Worm (Caenorhabditis elegans) whole organism, young adult: ENCODE results near the gene dcs-1.

Experiments
- C17E4.6 ChIP-seq: fragments of 200-800 bp; sonication (Bioruptor generic); IDR thresholded peaks from 2 replicates; pipeline ENCODE4 v1.3.6; 2022; ENCODE audit warnings: missing genetic modification reagents, missing genetic modification characterization, missing compliant biosample characterization
- F10E7.11 ChIP-seq: sonication (generic microtip); optimal IDR thresholded peaks from 2 replicates; lab custom pipeline; 2017; ENCODE audit warnings: mild to moderate bottlenecking, missing genetic modification characterization, moderate library complexity, missing compliant biosample characterization
- F23B12.7 ChIP-seq: sonication (generic microtip); optimal IDR thresholded peaks from 2 replicates; lab custom pipeline; 2017; ENCODE audit warnings: missing genetic modification characterization, mild to moderate bottlenecking, missing compliant biosample characterization, antibody characterized with exemption, moderate library complexity; ENCODE audit not compliant: insufficient read depth
- F52B5.7 ChIP-seq: sonication (generic microtip); optimal IDR thresholded peaks from 2 replicates; lab custom pipeline; 2016; ENCODE audit warnings: mild to moderate bottlenecking, missing genetic modification characterization, missing compliant biosample characterization
- Y67H2A.10 ChIP-seq: fragments of 200-800 bp; sonication (Bioruptor generic); conservative IDR thresholded peaks from 2 replicates; pipeline ENCODE4 v1.3.6; 2022; ENCODE audit warnings: missing genetic modification reagents, missing genetic modification characterization, missing compliant biosample characterization
- ceh-58 ChIP-seq: fragments of 200-800 bp; sonication (Bioruptor generic); IDR thresholded peaks from 2 replicates; pipeline ENCODE4 v1.3.6; 2022; ENCODE audit warnings: missing genetic modification characterization, missing compliant biosample characterization
- dpff-1 ChIP-seq: sonication (generic microtip); optimal IDR thresholded peaks from 2 replicates; lab custom pipeline; 2017; ENCODE audit warnings: mild to moderate bottlenecking, missing genetic modification characterization, missing compliant biosample characterization
- dpl-1 ChIP-seq: fragments of 150-350 bp; optimal IDR thresholded peaks from 2 replicates; lab custom pipeline; 2014; ENCODE audit warnings: missing biosample characterization, missing genetic modification reagents, missing genetic modification characterization
- nhr-27 ChIP-seq: fragments of 200-800 bp; sonication (Bioruptor generic); optimal IDR thresholded peaks from 2 replicates; lab custom pipeline; 2018; ENCODE audit warnings: mild to moderate bottlenecking, missing genetic modification characterization, moderate library complexity, missing compliant biosample characterization
- pha-4 ChIP-seq: fragments of 150-350 bp; sonication (generic microtip); optimal IDR thresholded peaks from 2 replicates; lab custom pipeline; 2014; ENCODE audit warnings: missing biosample characterization, missing genetic modification reagents, missing genetic modification characterization
- zim-3 ChIP-seq: sonication (generic microtip); optimal IDR thresholded peaks from 2 replicates; lab custom pipeline; 2017; ENCODE audit warnings: mild to moderate bottlenecking, missing genetic modification characterization, moderate library complexity, missing compliant biosample characterization

- TF ChIP-seq F23B12.7 (tag; lab: Kevin White, UChicago) (no peak), dpff-1 (tag; lab: Kevin White, UChicago) (no peak), C17E4.6 (no peak), F52B5.7 (tag; lab: Kevin White, UChicago) (no peak), F10E7.11 (no peak), Y67H2A.10 (no peak), dpl-1 (GFP tag; lab: Kevin White, UChicago) (no peak), nhr-27 (tag; lab: Kevin White, UChicago) (no peak), pha-4 (tag; lab: Kevin White, UChicago) (no peak), zim-3 (tag; lab: Kevin White, UChicago) (no peak), ceh-58 (GFP tag; lab: Robert Waterston, UW) (no peak)
Observed at ce11 chrV:20104417-20104816, 13.9 kb upstream of the dcs-1 start.
